Worm (Caenorhabditis elegans): ENCODE results near the gene F56D6.8.

DNA sequence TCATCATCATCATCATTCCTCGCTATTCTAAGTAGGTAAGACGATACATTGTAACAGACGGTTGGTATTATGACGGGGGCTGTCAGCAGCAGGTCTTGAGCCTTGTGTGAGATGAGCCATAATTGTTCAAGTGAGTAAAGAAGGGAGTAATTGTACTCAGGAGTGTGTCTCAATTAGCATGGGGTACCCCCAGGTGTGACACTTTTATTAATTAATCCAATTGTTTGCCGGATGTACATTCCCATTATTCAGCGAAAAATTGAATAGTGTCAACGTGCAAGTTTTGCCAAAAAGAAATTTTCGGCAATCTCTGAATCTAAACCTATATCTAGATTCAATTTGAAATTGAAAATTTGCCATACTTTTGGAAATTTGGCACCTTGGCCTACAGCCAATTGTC, 45.2 kb downstream of the F56D6.8 start:
- TF ChIP-seq lin-35 (GFP tag; optimal IDR thresholded peaks at IDR 0.05) (no peak), F16B12.6 (tag; optimal IDR thresholded peaks at IDR 0.05) (no peak), elt-3 (tag; optimal IDR thresholded peaks at IDR 0.05) (no peak), lir-3 (tag; optimal IDR thresholded peaks at IDR 0.05; ENCODE audit: poor library complexity) (no peak), jun-1 (tag; optimal IDR thresholded peaks at IDR 0.05) (no peak), lin-39 (tag; optimal IDR thresholded peaks at IDR 0.05) (no peak), unc-62 (GFP tag; optimal IDR thresholded peaks at IDR 0.05) (no peak), blmp-1 (tag; optimal IDR thresholded peaks at IDR 0.05) (no peak), ceh-82 (tag; optimal IDR thresholded peaks at IDR 0.05) (no peak), nhr-237 (tag; optimal IDR thresholded peaks at IDR 0.05) (no peak), skn-1 (tag; optimal IDR thresholded peaks at IDR 0.05) (no peak), nhr-90 (tag; optimal IDR thresholded peaks at IDR 0.05; ENCODE audit: poor library complexity) (no peak), alr-1 (tag; optimal IDR thresholded peaks at IDR 0.05; ENCODE audit: borderline replicate concordance) (no peak)

All from whole organism, L1 larva.